Worm (Caenorhabditis elegans): ENCODE results near the gene Y62H9A.13.

- TF ChIP-seq dao-5 (tag; optimal IDR thresholded peaks at IDR 0.05), result no peak
- TF ChIP-seq him-1 (tag; optimal IDR thresholded peaks at IDR 0.05), result no peak
- no peak for TF ChIP-seq W03F9.2 (tag; optimal IDR thresholded peaks at IDR 0.05)
These were observed 7.6 kb upstream of the Y62H9A.13 start for ce11 chrX:11909168-11909567.

All from whole organism, L4/young adult.